Fruit fly (Drosophila melanogaster): Measurements from ENCODE around the gene CG11498.

- TF ChIP-seq CG1620 (GFP tag; optimal IDR thresholded peaks at IDR 0.05): no peak
- no peak for TF ChIP-seq Hr96 (GFP tag; optimal IDR thresholded peaks at IDR 0.05)
- no peak for TF ChIP-seq Clk (GFP tag; optimal IDR thresholded peaks at IDR 0.05)
- no peak for TF ChIP-seq CG33017 (tag; optimal IDR thresholded peaks at IDR 0.05)
- no peak for TF ChIP-seq CG12768 (GFP tag; optimal IDR thresholded peaks at IDR 0.05)
- TF ChIP-seq CG11617 (GFP tag; optimal IDR thresholded peaks at IDR 0.05): no peak
- no peak for TF ChIP-seq kay (GFP tag; ENCODE audit: borderline replicate concordance)
- no peak for TF ChIP-seq Mnt (GFP tag; optimal IDR thresholded peaks at IDR 0.05)
- no peak for TF ChIP-seq Crg-1 (GFP tag; optimal IDR thresholded peaks at IDR 0.05)
- TF ChIP-seq cic (GFP tag; optimal IDR thresholded peaks at IDR 0.05): no peak
Measured at dm6 chr3R:30204004-30204603, 43.8 kb upstream of the CG11498 start.

All from whole organism, adult.